Worm (Caenorhabditis elegans) whole organism, L1 larva: ENCODE measurements around the gene ZC13.10.

ENCODE experiments used
- C16A3.4 ChIP-seq: fragments of 150-350 bp; optimal IDR thresholded peaks from 2 replicates; lab custom pipeline; 2014; ENCODE audit warnings: missing biosample characterization, missing genetic modification characterization
- ama-1 ChIP-seq: fragments of 150-350 bp; optimal IDR thresholded peaks from 2 replicates; lab custom pipeline; 2014
- blmp-1 ChIP-seq: fragments of 150-350 bp; optimal IDR thresholded peaks from 2 replicates; lab custom pipeline; 2014; ENCODE audit warnings: missing biosample characterization, missing genetic modification characterization
- ceh-63 ChIP-seq: fragments of 200-800 bp; sonication (Bioruptor generic); optimal IDR thresholded peaks from 2 replicates; lab custom pipeline; 2018; ENCODE audit warnings: mild to moderate bottlenecking, missing genetic modification characterization, missing compliant biosample characterization
- dpl-1 ChIP-seq, 3 experiments: fragments of 150-350 bp in 2 of 3; sonication (generic microtip) in 1 of 3; optimal IDR thresholded peaks; 2 replicates each; lab custom pipeline; 2014 to 2017; ENCODE audit warnings: missing biosample characterization in 3 of 3, missing genetic modification characterization in 3 of 3, missing genetic modification reagents in 3 of 3
- efl-1 ChIP-seq, 4 experiments: fragments of 150-350 bp; optimal IDR thresholded peaks in 3 of 4; peaks in 1 of 4; 1 replicate in 1 of 4; 2 replicates in 3 of 4; lab custom pipeline; 2014; ENCODE audit warnings: missing biosample characterization in 2 of 4, missing genetic modification characterization in 2 of 4, missing genetic modification reagents in 2 of 4
- efl-3 ChIP-seq: fragments of 200-800 bp; sonication (Bioruptor generic); optimal IDR thresholded peaks from 2 replicates; lab custom pipeline; 2018; ENCODE audit warnings: mild to moderate bottlenecking, missing genetic modification characterization, missing compliant biosample characterization
- egl-27 ChIP-seq, 2 experiments: fragments of 150-350 bp in 1 of 2; sonication (generic microtip); optimal IDR thresholded peaks; 3 replicates each; lab custom pipeline; 2017 to 2018; ENCODE audit warnings: missing biosample characterization in 2 of 2, missing genetic modification characterization in 2 of 2, missing genetic modification reagents in 2 of 2
- elt-2 ChIP-seq: sonication (generic microtip); optimal IDR thresholded peaks from 2 replicates; lab custom pipeline; 2016; ENCODE audit warnings: missing genetic modification characterization, mild to moderate bottlenecking, inconsistent platforms, missing compliant biosample characterization, missing genetic modification reagents
- ets-5 ChIP-seq: fragments of 200-800 bp; sonication (Bioruptor generic); IDR thresholded peaks from 2 replicates; pipeline ENCODE4 v1.3.6; 2022; ENCODE audit warnings: missing genetic modification characterization, missing compliant biosample characterization
- fkh-10 ChIP-seq: sonication (generic microtip); optimal IDR thresholded peaks from 2 replicates; lab custom pipeline; 2017; ENCODE audit warnings: missing biosample characterization, missing genetic modification reagents, missing genetic modification characterization
- fkh-4 ChIP-seq: sonication (generic microtip); optimal IDR thresholded peaks from 2 replicates; lab custom pipeline; 2016; ENCODE audit warnings: missing compliant biosample characterization, missing genetic modification characterization, borderline replicate concordance
- fkh-8 ChIP-seq: sonication (generic microtip); optimal IDR thresholded peaks from 2 replicates; lab custom pipeline; 2016; ENCODE audit warnings: mild to moderate bottlenecking, missing genetic modification characterization, missing compliant biosample characterization
- fos-1 ChIP-seq: fragments of 150-350 bp; optimal IDR thresholded peaks from 2 replicates; lab custom pipeline; 2014; ENCODE audit warnings: missing biosample characterization, missing genetic modification characterization
- hlh-17 ChIP-seq: fragments of 200-800 bp; sonication (Bioruptor generic); optimal IDR thresholded peaks from 2 replicates; lab custom pipeline; 2018; ENCODE audit warnings: missing genetic modification characterization, mild to moderate bottlenecking, missing compliant biosample characterization, moderate library complexity, borderline replicate concordance
- hlh-4 ChIP-seq: sonication (generic microtip); optimal IDR thresholded peaks from 2 replicates; lab custom pipeline; 2016; ENCODE audit warnings: mild to moderate bottlenecking, missing genetic modification characterization, missing compliant biosample characterization
- isw-1 ChIP-seq: fragments of 200-800 bp; sonication (Bioruptor generic); IDR thresholded peaks from 2 replicates; pipeline ENCODE4 v1.3.6; 2022; ENCODE audit warnings: missing genetic modification characterization, missing compliant biosample characterization
- jun-1 ChIP-seq: fragments of 150-350 bp; optimal IDR thresholded peaks from 2 replicates; lab custom pipeline; 2014; ENCODE audit warnings: missing biosample characterization, missing genetic modification reagents, missing genetic modification characterization
- lin-13 ChIP-seq: fragments of 150-350 bp; optimal IDR thresholded peaks from 2 replicates; lab custom pipeline; 2014; ENCODE audit warnings: missing biosample characterization, missing genetic modification reagents, missing genetic modification characterization
- lin-35 ChIP-seq, 2 experiments: fragments of 150-350 bp; optimal IDR thresholded peaks; 2 replicates each; lab custom pipeline; 2014; ENCODE audit warnings: missing biosample characterization in 2 of 2, missing genetic modification characterization in 2 of 2, missing genetic modification reagents in 2 of 2
- lir-3 ChIP-seq: sonication (generic microtip); optimal IDR thresholded peaks from 2 replicates; lab custom pipeline; 2016; ENCODE audit warnings: mild to moderate bottlenecking, missing genetic modification characterization, moderate library complexity, missing compliant biosample characterization; ENCODE audit not compliant: poor library complexity
- lsy-2 ChIP-seq, 2 experiments: fragments of 150-350 bp; optimal IDR thresholded peaks; 2 replicates each; lab custom pipeline; 2014; ENCODE audit warnings: missing biosample characterization in 2 of 2, missing genetic modification characterization in 2 of 2
- mab-9 ChIP-seq: fragments of 200-800 bp; sonication (Bioruptor generic); IDR thresholded peaks from 2 replicates; pipeline ENCODE4 v1.3.6; 2022; ENCODE audit warnings: missing genetic modification reagents, missing genetic modification characterization, missing compliant biosample characterization
- mdl-1 ChIP-seq, 2 experiments: fragments of 150-350 bp; optimal IDR thresholded peaks; 2 replicates each; lab custom pipeline; 2014 to 2017; ENCODE audit warnings: missing biosample characterization in 2 of 2, missing genetic modification characterization in 2 of 2, inconsistent platforms in 1 of 2
- nhr-20 ChIP-seq: sonication (generic microtip); optimal IDR thresholded peaks from 2 replicates; lab custom pipeline; 2016; ENCODE audit warnings: mild to moderate bottlenecking, missing genetic modification characterization, missing compliant biosample characterization
- nhr-47 ChIP-seq: sonication (generic microtip); optimal IDR thresholded peaks from 2 replicates; lab custom pipeline; 2016; ENCODE audit warnings: mild to moderate bottlenecking, missing genetic modification characterization, moderate library complexity, missing compliant biosample characterization
- nhr-71 ChIP-seq: sonication (generic microtip); optimal IDR thresholded peaks from 2 replicates; lab custom pipeline; 2016; ENCODE audit warnings: mild to moderate bottlenecking, missing genetic modification characterization, moderate library complexity, missing compliant biosample characterization
- nhr-76 ChIP-seq: sonication (generic microtip); optimal IDR thresholded peaks from 2 replicates; lab custom pipeline; 2017; ENCODE audit warnings: missing biosample characterization, missing genetic modification characterization
- nhr-85 ChIP-seq: sonication (generic microtip); peaks from one replicate; lab custom pipeline; 2016; ENCODE audit warnings: missing genetic modification characterization, inconsistent platforms, missing compliant biosample characterization
- pax-3 ChIP-seq: fragments of 200-800 bp; sonication (Bioruptor generic); optimal IDR thresholded peaks from 2 replicates; lab custom pipeline; 2018; ENCODE audit warnings: mild to moderate bottlenecking, missing genetic modification characterization, moderate library complexity, missing compliant biosample characterization
- rnt-1 ChIP-seq: sonication (generic microtip); optimal IDR thresholded peaks from 2 replicates; lab custom pipeline; 2016; ENCODE audit warnings: mild to moderate bottlenecking, missing genetic modification characterization, moderate library complexity, missing compliant biosample characterization
- skn-1 ChIP-seq: fragments of 150-350 bp; optimal IDR thresholded peaks from 2 replicates; lab custom pipeline; 2014; ENCODE audit warnings: missing biosample characterization, missing genetic modification characterization
- snpc-4 ChIP-seq: fragments of 150-350 bp; optimal IDR thresholded peaks from 2 replicates; lab custom pipeline; 2014; ENCODE audit warnings: missing biosample characterization, missing genetic modification characterization
- snu-23 ChIP-seq: sonication (generic microtip); optimal IDR thresholded peaks from 2 replicates; lab custom pipeline; 2016; ENCODE audit warnings: missing genetic modification characterization, missing compliant biosample characterization
- sptf-1 ChIP-seq: fragments of 150-350 bp; optimal IDR thresholded peaks from 2 replicates; lab custom pipeline; 2014; ENCODE audit warnings: missing biosample characterization, missing genetic modification characterization
- sup-37 ChIP-seq: fragments of 200-800 bp; sonication (Bioruptor generic); optimal IDR thresholded peaks from 2 replicates; lab custom pipeline; 2018; ENCODE audit warnings: mild to moderate bottlenecking, missing genetic modification characterization, missing compliant biosample characterization
- swsn-7 ChIP-seq: sonication (generic microtip); optimal IDR thresholded peaks from 2 replicates; lab custom pipeline; 2016; ENCODE audit warnings: missing genetic modification characterization, missing compliant biosample characterization
- unc-30 ChIP-seq: sonication (generic microtip); optimal IDR thresholded peaks from 2 replicates; lab custom pipeline; 2017; ENCODE audit warnings: missing biosample characterization, missing genetic modification characterization
- unc-62 ChIP-seq: fragments of 150-350 bp; optimal IDR thresholded peaks from 2 replicates; lab custom pipeline; 2014; ENCODE audit warnings: missing biosample characterization, missing genetic modification reagents, missing genetic modification characterization
- unc-98 ChIP-seq: fragments of 200-800 bp; sonication (Bioruptor generic); IDR thresholded peaks from 2 replicates; pipeline ENCODE4 v1.3.6; 2022; ENCODE audit warnings: missing genetic modification characterization, missing compliant biosample characterization
- zip-4 ChIP-seq: fragments of 200-800 bp; sonication (Bioruptor generic); optimal IDR thresholded peaks from 2 replicates; lab custom pipeline; 2018; ENCODE audit warnings: mild to moderate bottlenecking, missing genetic modification characterization, moderate library complexity, missing compliant biosample characterization
- ztf-11 ChIP-seq, 2 experiments: sonication (generic microtip); optimal IDR thresholded peaks; 2 replicates each; lab custom pipeline; 2016 to 2017; ENCODE audit warnings: missing genetic modification characterization in 2 of 2, missing biosample characterization in 1 of 2, missing compliant biosample characterization in 1 of 2

ZC13.10 gene

ce11 chrX:947885-948284, 45.5 kb upstream of the ZC13.10 start:
- TF ChIP-seq fos-1 (tag; lab: Kevin White, UChicago) = no peak
- TF ChIP-seq fkh-10 (GFP tag; lab: Kevin White, UChicago) = no peak
- no peak for TF ChIP-seq lin-13
- peak; percentile 73 for TF ChIP-seq fkh-8 (tag; lab: Kevin White, UChicago)
- peak; percentile 19 for TF ChIP-seq nhr-47
- peak; percentile 6 for TF ChIP-seq hlh-4 (tag; lab: Kevin White, UChicago)
- TF ChIP-seq efl-3 = no peak
- TF ChIP-seq nhr-85 (tag; lab: Kevin White, UChicago) = peak; percentile 8
- TF ChIP-seq nhr-71 (tag; lab: Kevin White, UChicago) = peak; percentile 20
- no peak for TF ChIP-seq unc-30 (tag; lab: Kevin White, UChicago)
- TF ChIP-seq lsy-2 (tag; optimal IDR thresholded peaks at IDR 0.05; lab: Kevin White, UChicago) = no peak

ce11 chrX:945669-946068, 43.3 kb upstream of the ZC13.10 start:
- no peak for TF ChIP-seq hlh-17 (GFP tag; lab: Kevin White, UChicago)
- no peak for TF ChIP-seq egl-27 (tag; optimal IDR thresholded peaks at IDR 0.05; lab: Kevin White, UChicago)
- no peak for TF ChIP-seq snu-23 (GFP tag; lab: Kevin White, UChicago)
- TF ChIP-seq unc-62 (GFP tag; lab: Kevin White, UChicago) = no peak
- no peak for TF ChIP-seq nhr-47
- no peak for TF ChIP-seq isw-1 (GFP tag; lab: Robert Waterston, UW)
- no peak for TF ChIP-seq rnt-1 (tag; lab: Kevin White, UChicago)
- peak; percentile 5 for TF ChIP-seq nhr-20
- no peak for TF ChIP-seq sup-37 (GFP tag; lab: Kevin White, UChicago)
- TF ChIP-seq zip-4 = no peak
- TF ChIP-seq nhr-76 = no peak
- no peak for TF ChIP-seq skn-1 (tag; lab: Kevin White, UChicago)
- no peak for TF ChIP-seq ztf-11 (tag; optimal IDR thresholded peaks at IDR 0.05; lab: Kevin White, UChicago)
- TF ChIP-seq lin-35 (GFP tag; optimal IDR thresholded peaks at IDR 0.05; lab: Kevin White, UChicago) = peak in 1 of 2 experiments; percentile 49
- TF ChIP-seq mab-9 (GFP tag; lab: Robert Waterston, UW) = no peak
- TF ChIP-seq fkh-4 (tag; lab: Kevin White, UChicago) = no peak
- TF ChIP-seq dpl-1 (GFP tag; optimal IDR thresholded peaks at IDR 0.05; lab: Kevin White, UChicago) = no peak
- no peak for TF ChIP-seq sptf-1 (tag; lab: Kevin White, UChicago)
- no peak for TF ChIP-seq ama-1 (lab: Kevin White, UChicago)
- TF ChIP-seq swsn-7 (tag; lab: Kevin White, UChicago) = no peak
- no peak for TF ChIP-seq unc-98 (GFP tag; lab: Robert Waterston, UW)
- TF ChIP-seq ceh-63 = no peak
- no peak for TF ChIP-seq efl-3
- no peak for TF ChIP-seq ets-5 (GFP tag; lab: Robert Waterston, UW)
- TF ChIP-seq jun-1 (tag; lab: Kevin White, UChicago) = no peak
- no peak for TF ChIP-seq blmp-1 (tag; lab: Kevin White, UChicago)
- no peak for TF ChIP-seq snpc-4
- TF ChIP-seq pax-3 (tag; lab: Kevin White, UChicago) = no peak
- TF ChIP-seq lir-3 (tag; lab: Kevin White, UChicago) = no peak
- TF ChIP-seq efl-1 (optimal IDR thresholded peaks at IDR 0.05; lab: Kevin White, UChicago) = no peak
- TF ChIP-seq efl-1 (GFP tag; optimal IDR thresholded peaks at IDR 0.05 in 1 of 2; lab: Kevin White, UChicago) = peak in 1 of 2 experiments; percentile 91
- TF ChIP-seq C16A3.4 (tag; lab: Kevin White, UChicago) = no peak
- no peak for TF ChIP-seq hlh-4 (tag; lab: Kevin White, UChicago)
- TF ChIP-seq elt-2 (tag; lab: Kevin White, UChicago) = peak; percentile 72
- no peak for TF ChIP-seq mdl-1 (tag; optimal IDR thresholded peaks at IDR 0.05; lab: Kevin White, UChicago)
- TF ChIP-seq, all 84 proteins: peak for 4
